Worm (Caenorhabditis elegans) whole organism, L3 larva: Measurements from ENCODE around the gene srsx-40.

Source experiments
- aly-2 ChIP-seq: fragments of 150-350 bp; optimal IDR thresholded peaks from 2 replicates; lab custom pipeline; 2014; ENCODE audit warnings: missing biosample characterization, missing genetic modification characterization
- egl-27 ChIP-seq: sonication (generic microtip); optimal IDR thresholded peaks from 4 replicates; lab custom pipeline; 2017; ENCODE audit warnings: missing biosample characterization, missing genetic modification reagents, missing genetic modification characterization
- elt-2 ChIP-seq: sonication (generic microtip); optimal IDR thresholded peaks from 2 replicates; lab custom pipeline; 2016; ENCODE audit warnings: missing genetic modification reagents, mild to moderate bottlenecking, missing genetic modification characterization, missing compliant biosample characterization
- elt-3 ChIP-seq, 3 experiments: fragments of 150-350 bp in 1 of 3; sonication (generic microtip) in 2 of 3; optimal IDR thresholded peaks; 2 replicates in 2 of 3; 4 replicates in 1 of 3; lab custom pipeline; 2014 to 2017; ENCODE audit warnings: missing biosample characterization in 3 of 3, missing genetic modification characterization in 3 of 3
- lin-15B ChIP-seq: fragments of 150-350 bp; optimal IDR thresholded peaks from 2 replicates; lab custom pipeline; 2014; ENCODE audit warnings: missing biosample characterization, missing genetic modification characterization
- lin-39 ChIP-seq: fragments of 150-350 bp; optimal IDR thresholded peaks from 2 replicates; lab custom pipeline; 2018; ENCODE audit warnings: missing biosample characterization, missing genetic modification reagents, missing genetic modification characterization
- mdl-1 ChIP-seq: fragments of 150-350 bp; optimal IDR thresholded peaks from 2 replicates; lab custom pipeline; 2014; ENCODE audit warnings: missing biosample characterization, missing genetic modification characterization
- nfya-1 ChIP-seq: sonication (generic microtip); optimal IDR thresholded peaks from 2 replicates; lab custom pipeline; 2017; ENCODE audit warnings: missing genetic modification characterization, mild to moderate bottlenecking, missing compliant biosample characterization, antibody characterized with exemption, moderate library complexity; ENCODE audit not compliant: insufficient read depth
- pha-4 ChIP-seq: fragments of 150-350 bp; optimal IDR thresholded peaks from 2 replicates; lab custom pipeline; 2014; ENCODE audit warnings: missing biosample characterization, missing genetic modification reagents, missing genetic modification characterization
- unc-62 ChIP-seq: fragments of 150-350 bp; sonication (generic microtip); optimal IDR thresholded peaks from 4 replicates; lab custom pipeline; 2014; ENCODE audit warnings: missing biosample characterization, missing genetic modification reagents, missing genetic modification characterization

ce11 chrV:7651757-7652156 is 51.7 kb downstream of the srsx-40 start, which contains the start of gene srh-234:
- TF ChIP-seq mdl-1 (tag; lab: Kevin White, UChicago) (no peak), aly-2 (tag; lab: Kevin White, UChicago) (no peak), nfya-1 (tag; lab: Kevin White, UChicago) (no peak), unc-62 (GFP tag; lab: Kevin White, UChicago) (no peak), elt-3 (tag; optimal IDR thresholded peaks at IDR 0.05; lab: Kevin White, UChicago) (no peak), lin-39 (no peak), egl-27 (no peak), pha-4 (tag; lab: Kevin White, UChicago) (no peak), lin-15B (tag; lab: Kevin White, UChicago) (no peak), elt-2 (no peak)
